Worm (Caenorhabditis elegans): ENCODE measurements around the gene srx-117.

DNA sequence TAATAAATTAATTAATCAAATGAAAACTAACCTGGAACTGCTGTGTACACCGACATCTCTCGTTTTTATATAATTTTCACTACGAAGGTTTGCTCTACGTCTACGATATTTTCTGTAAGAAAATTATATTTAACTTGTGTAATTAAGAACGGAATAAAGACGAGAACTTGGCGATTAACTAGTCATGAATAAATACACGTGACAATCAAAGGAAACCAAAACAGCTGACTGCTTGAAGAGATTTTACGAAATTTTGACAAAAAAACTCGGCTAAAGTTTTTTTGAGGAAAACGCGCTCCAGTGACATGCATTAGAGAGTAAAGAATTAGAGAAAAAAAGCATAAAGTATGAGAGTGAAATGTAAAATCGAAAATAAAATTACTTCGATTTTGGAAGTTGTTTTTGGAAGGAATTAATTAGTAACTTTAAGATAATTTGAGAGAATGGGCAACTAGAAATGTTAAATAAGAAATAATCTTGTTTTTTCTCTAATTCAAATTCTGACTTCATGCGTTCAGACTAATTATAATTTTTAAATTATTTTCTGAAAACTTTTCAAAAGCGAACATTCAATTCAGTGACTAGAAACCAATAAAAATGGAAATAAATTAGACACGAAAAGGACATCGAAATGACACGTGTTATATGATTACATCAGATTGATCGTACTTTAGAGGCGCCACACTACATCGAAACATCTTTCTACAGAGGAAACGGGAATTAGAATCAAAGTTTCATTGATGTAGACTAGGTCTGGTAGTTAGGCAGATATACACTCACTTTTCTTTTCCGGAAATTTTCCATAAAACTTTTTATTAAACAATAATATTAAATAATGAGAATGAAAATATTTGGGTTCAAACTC is 43.1 kb downstream of the srx-117 start, which contains the start of gene F25B4.7:
- TF ChIP-seq lin-32 (GFP tag; optimal IDR thresholded peaks at IDR 0.05), result no peak
- no peak for TF ChIP-seq lin-13 (tag; optimal IDR thresholded peaks at IDR 0.05)
- TF ChIP-seq unc-62 (GFP tag; optimal IDR thresholded peaks at IDR 0.05), result no peak
- peak; percentile 52 for TF ChIP-seq ces-1 (GFP tag; optimal IDR thresholded peaks at IDR 0.05)
- TF ChIP-seq ceh-83 (GFP tag; optimal IDR thresholded peaks at IDR 0.05), result no peak

Measured in whole organism, mixed stage, embryonic.